Worm (Caenorhabditis elegans): ENCODE results near the gene Y37D8A.16.

ce11 chrIII:12919882-12920281 lies 1.4 kb upstream of the Y37D8A.16 start:
- no peak for TF ChIP-seq mdl-1 (tag; optimal IDR thresholded peaks at IDR 0.05)
- TF ChIP-seq Y55F3AM.14 (GFP tag; optimal IDR thresholded peaks at IDR 0.05) = no peak

Data from whole organism, L2 larva.